Worm (Caenorhabditis elegans) whole organism, young adult: ENCODE results near the gene mrps-24.

ENCODE experiments used
- C06A6.2 ChIP-seq: fragments of 200-800 bp; sonication (Bioruptor generic); conservative IDR thresholded peaks from 2 replicates; pipeline ENCODE4 v1.3.6; 2022; ENCODE audit warnings: missing genetic modification characterization, missing compliant biosample characterization
- D2030.7 ChIP-seq: fragments of 200-800 bp; sonication (Bioruptor generic); IDR thresholded peaks from 2 replicates; pipeline ENCODE4 v1.3.6; 2022; ENCODE audit warnings: missing genetic modification reagents, missing genetic modification characterization, missing compliant biosample characterization
- F23B12.7 ChIP-seq: sonication (generic microtip); optimal IDR thresholded peaks from 2 replicates; lab custom pipeline; 2017; ENCODE audit warnings: missing genetic modification characterization, mild to moderate bottlenecking, missing compliant biosample characterization, antibody characterized with exemption, moderate library complexity; ENCODE audit not compliant: insufficient read depth
- F55B11.4 ChIP-seq: sonication (generic microtip); optimal IDR thresholded peaks from 2 replicates; lab custom pipeline; 2016; ENCODE audit warnings: missing compliant biosample characterization, missing genetic modification characterization, borderline replicate concordance; ENCODE audit not compliant: insufficient read depth
- Y53F4B.3 ChIP-seq: fragments of 200-800 bp; sonication (Bioruptor generic); IDR thresholded peaks from 2 replicates; pipeline ENCODE4 v1.3.6; 2022; ENCODE audit warnings: missing genetic modification reagents, missing genetic modification characterization, missing compliant biosample characterization
- Y53G8AR.9 ChIP-seq: fragments of 200-800 bp; sonication (Bioruptor generic); conservative IDR thresholded peaks from 2 replicates; pipeline ENCODE4 v1.3.6; 2022; ENCODE audit warnings: missing genetic modification reagents, missing genetic modification characterization, missing compliant biosample characterization
- ZK185.1 ChIP-seq: sonication (generic microtip); optimal IDR thresholded peaks from 2 replicates; lab custom pipeline; 2016; ENCODE audit warnings: mild to moderate bottlenecking, missing genetic modification characterization, missing compliant biosample characterization; ENCODE audit not compliant: poor library complexity, severe bottlenecking
- aptf-2 ChIP-seq: fragments of 200-800 bp; sonication (Bioruptor generic); conservative IDR thresholded peaks from 2 replicates; pipeline ENCODE4 v1.3.6; 2022; ENCODE audit warnings: missing genetic modification reagents, missing genetic modification characterization, missing compliant biosample characterization
- atf-7 ChIP-seq: sonication (generic microtip); optimal IDR thresholded peaks from 2 replicates; lab custom pipeline; 2017; ENCODE audit warnings: mild to moderate bottlenecking, missing genetic modification characterization, missing compliant biosample characterization
- athp-1 ChIP-seq: sonication (generic microtip); optimal IDR thresholded peaks from 2 replicates; lab custom pipeline; 2017; ENCODE audit warnings: mild to moderate bottlenecking, missing genetic modification characterization, missing compliant biosample characterization
- bed-1 ChIP-seq: fragments of 200-800 bp; sonication (Bioruptor generic); IDR thresholded peaks from 2 replicates; pipeline ENCODE4 v1.3.6; 2022; ENCODE audit warnings: missing genetic modification reagents, missing genetic modification characterization, missing compliant biosample characterization
- ccch-3 ChIP-seq: fragments of 200-800 bp; sonication (Bioruptor generic); optimal IDR thresholded peaks from 2 replicates; lab custom pipeline; 2018; ENCODE audit warnings: mild to moderate bottlenecking, missing genetic modification characterization, missing compliant biosample characterization
- cebp-2 ChIP-seq: fragments of 200-800 bp; sonication (Bioruptor generic); IDR thresholded peaks from 2 replicates; pipeline ENCODE4 v1.3.6; 2022; ENCODE audit warnings: missing genetic modification characterization, missing compliant biosample characterization
- ceh-100 ChIP-seq: fragments of 200-800 bp; sonication (Bioruptor generic); IDR thresholded peaks from 2 replicates; pipeline ENCODE4 v1.3.6; 2022; ENCODE audit warnings: missing genetic modification reagents, missing genetic modification characterization, missing compliant biosample characterization
- ceh-40 ChIP-seq: fragments of 200-800 bp; sonication (Bioruptor generic); IDR thresholded peaks from 2 replicates; pipeline ENCODE4 v1.3.6; 2022; ENCODE audit warnings: missing genetic modification characterization, missing compliant biosample characterization
- ceh-58 ChIP-seq: fragments of 200-800 bp; sonication (Bioruptor generic); IDR thresholded peaks from 2 replicates; pipeline ENCODE4 v1.3.6; 2022; ENCODE audit warnings: missing genetic modification characterization, missing compliant biosample characterization
- ceh-91 ChIP-seq: fragments of 200-800 bp; sonication (Bioruptor generic); IDR thresholded peaks from 2 replicates; pipeline ENCODE4 v1.3.6; 2022; ENCODE audit warnings: missing genetic modification reagents, missing genetic modification characterization, missing compliant biosample characterization
- chd-7 ChIP-seq: sonication (generic microtip); optimal IDR thresholded peaks from 2 replicates; lab custom pipeline; 2016; ENCODE audit warnings: mild to moderate bottlenecking, missing genetic modification characterization, moderate library complexity, missing compliant biosample characterization
- die-1 ChIP-seq: sonication (generic microtip); optimal IDR thresholded peaks from 2 replicates; lab custom pipeline; 2016; ENCODE audit warnings: missing genotype, mild to moderate bottlenecking, missing genetic modification characterization, missing compliant biosample characterization
- ekl-4 ChIP-seq: fragments of 200-800 bp; sonication (Bioruptor generic); IDR thresholded peaks from 2 replicates; pipeline ENCODE4 v1.3.6; 2022; ENCODE audit warnings: missing genetic modification reagents, missing genetic modification characterization, missing compliant biosample characterization
- fkh-3 ChIP-seq: sonication (generic microtip); optimal IDR thresholded peaks from 2 replicates; lab custom pipeline; 2016; ENCODE audit warnings: mild to moderate bottlenecking, missing genetic modification characterization, missing compliant biosample characterization
- gei-17 ChIP-seq: fragments of 200-800 bp; sonication (Bioruptor generic); optimal IDR thresholded peaks from 2 replicates; lab custom pipeline; 2018; ENCODE audit warnings: mild to moderate bottlenecking, missing genetic modification characterization, missing compliant biosample characterization
- lin-54 ChIP-seq: fragments of 200-800 bp; sonication (Bioruptor generic); optimal IDR thresholded peaks from 2 replicates; lab custom pipeline; 2018; ENCODE audit warnings: mild to moderate bottlenecking, missing genetic modification characterization, missing compliant biosample characterization
- lsl-1 ChIP-seq: fragments of 200-800 bp; sonication (Bioruptor generic); optimal IDR thresholded peaks from 2 replicates; lab custom pipeline; 2018; ENCODE audit warnings: mild to moderate bottlenecking, missing genetic modification characterization, moderate library complexity, missing compliant biosample characterization
- madf-6 ChIP-seq: fragments of 200-800 bp; sonication (Bioruptor generic); IDR thresholded peaks from 2 replicates; pipeline ENCODE4 v1.3.6; 2022; ENCODE audit warnings: missing genetic modification reagents, missing genetic modification characterization, missing compliant biosample characterization
- mcd-1 ChIP-seq: fragments of 200-800 bp; sonication (Bioruptor generic); IDR thresholded peaks from 2 replicates; pipeline ENCODE4 v1.3.6; 2022; ENCODE audit warnings: missing genetic modification reagents, missing genetic modification characterization, missing compliant biosample characterization
- mel-28 ChIP-seq: sonication (generic microtip); optimal IDR thresholded peaks from 2 replicates; lab custom pipeline; 2016; ENCODE audit warnings: borderline replicate concordance, mild to moderate bottlenecking, missing genetic modification characterization, missing compliant biosample characterization
- mxl-1 ChIP-seq: sonication (generic microtip); optimal IDR thresholded peaks from 2 replicates; lab custom pipeline; 2016; ENCODE audit warnings: missing genetic modification characterization, missing compliant biosample characterization
- nhr-120 ChIP-seq: fragments of 200-800 bp; sonication (Bioruptor generic); IDR thresholded peaks from 2 replicates; pipeline ENCODE4 v1.3.6; 2022; ENCODE audit warnings: missing genetic modification characterization, missing compliant biosample characterization
- nhr-27 ChIP-seq: fragments of 200-800 bp; sonication (Bioruptor generic); optimal IDR thresholded peaks from 2 replicates; lab custom pipeline; 2018; ENCODE audit warnings: mild to moderate bottlenecking, missing genetic modification characterization, moderate library complexity, missing compliant biosample characterization
- pbrm-1 ChIP-seq: fragments of 200-800 bp; sonication (Bioruptor generic); IDR thresholded peaks from 2 replicates; pipeline ENCODE4 v1.3.6; 2022; ENCODE audit warnings: missing genetic modification reagents, missing genetic modification characterization, missing compliant biosample characterization
- sdz-38 ChIP-seq: sonication (generic microtip); optimal IDR thresholded peaks from 2 replicates; lab custom pipeline; 2016; ENCODE audit warnings: missing genotype, missing genetic modification characterization, missing compliant biosample characterization
- snpc-1.3 ChIP-seq: sonication (generic microtip); optimal IDR thresholded peaks from 2 replicates; lab custom pipeline; 2017; ENCODE audit warnings: missing genetic modification characterization, mild to moderate bottlenecking, missing compliant biosample characterization, antibody characterized with exemption, moderate library complexity, missing genotype, missing genetic modification reagents; ENCODE audit not compliant: insufficient read depth
- snpc-4 ChIP-seq, 5 experiments: fragments of 150-350 bp in 1 of 5; sonication (generic microtip) in 4 of 5; optimal IDR thresholded peaks; 2 replicates each; lab custom pipeline; 2014 to 2018; ENCODE audit warnings: missing genetic modification characterization in 5 of 5, missing biosample characterization in 3 of 5, antibody characterized with exemption in 2 of 5, mild to moderate bottlenecking in 2 of 5, missing compliant biosample characterization in 2 of 5, missing genotype in 2 of 5, moderate library complexity in 2 of 5, missing genetic modification reagents in 1 of 5
- tlf-1 ChIP-seq: fragments of 200-800 bp; sonication (Bioruptor generic); optimal IDR thresholded peaks from 2 replicates; lab custom pipeline; 2018; ENCODE audit warnings: mild to moderate bottlenecking, missing genetic modification characterization, missing compliant biosample characterization
- xnd-1 ChIP-seq: sonication (generic microtip); optimal IDR thresholded peaks from 2 replicates; lab custom pipeline; 2016; ENCODE audit warnings: missing genotype, missing genetic modification reagents, missing genetic modification characterization, missing compliant biosample characterization
- ztf-26 ChIP-seq: sonication (generic microtip); optimal IDR thresholded peaks from 2 replicates; lab custom pipeline; 2017; ENCODE audit warnings: missing genetic modification characterization, missing compliant biosample characterization
- ztf-28 ChIP-seq: fragments of 200-800 bp; sonication (Bioruptor generic); IDR thresholded peaks from 2 replicates; pipeline ENCODE4 v1.3.6; 2022; ENCODE audit warnings: missing genetic modification reagents, missing genetic modification characterization, missing compliant biosample characterization

The mrps-24 gene

DNA sequence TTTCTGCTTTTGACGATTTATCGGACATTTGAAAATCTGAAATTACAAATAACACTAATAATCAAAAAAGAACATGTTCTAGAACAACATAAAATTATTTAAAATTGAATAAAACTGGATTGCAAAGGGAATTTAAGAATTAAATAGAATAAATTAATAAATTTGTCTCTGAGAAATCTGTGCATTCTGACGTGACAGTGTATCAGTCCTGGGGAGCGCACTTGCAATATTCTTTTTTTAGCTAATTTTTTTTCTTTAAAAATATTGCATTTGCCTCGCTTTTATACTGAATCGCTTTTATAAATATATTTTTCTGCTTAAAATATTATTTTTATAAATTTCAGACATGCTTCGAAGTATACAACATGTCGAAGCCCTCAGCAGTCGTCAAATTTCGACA is at the start of gene mrps-24, which contains the start of the genes mrpl-1 and emc-6 (continued):
- TF ChIP-seq gei-17 (GFP tag; lab: Kevin White, UChicago): no peak
- no peak for TF ChIP-seq ceh-40 (GFP tag; lab: Robert Waterston, UW)
- peak; percentile 25 for TF ChIP-seq ZK185.1
- TF ChIP-seq D2030.7 (GFP tag; lab: Robert Waterston, UW): 0 out of 2 replicates have a peak, but pooled peaks have one; percentile 7
- no peak for TF ChIP-seq fkh-3
- TF ChIP-seq snpc-4 (GFP tag; optimal IDR thresholded peaks at IDR 0.05; lab: Kevin White, UChicago): peak; percentile 56
- TF ChIP-seq snpc-4 (tag; optimal IDR thresholded peaks at IDR 0.05; lab: Kevin White, UChicago): peak in 3 of 4 experiments; percentile 30 to 64 (median 48)
- TF ChIP-seq die-1: no peak
- no peak for TF ChIP-seq xnd-1
- no peak for TF ChIP-seq sdz-38 (tag; lab: Kevin White, UChicago)
- TF ChIP-seq snpc-1.3 (tag; lab: Kevin White, UChicago): peak; percentile 72
- no peak for TF ChIP-seq nhr-27 (tag; lab: Kevin White, UChicago)
- no peak for TF ChIP-seq nhr-120 (GFP tag; lab: Robert Waterston, UW)
- no peak for TF ChIP-seq ceh-91
- TF ChIP-seq F23B12.7 (tag; lab: Kevin White, UChicago): peak; percentile 74
- peak; percentile 24 for TF ChIP-seq lin-54 (GFP tag; lab: Kevin White, UChicago)
- peak; percentile 92 for TF ChIP-seq mcd-1

DNA sequence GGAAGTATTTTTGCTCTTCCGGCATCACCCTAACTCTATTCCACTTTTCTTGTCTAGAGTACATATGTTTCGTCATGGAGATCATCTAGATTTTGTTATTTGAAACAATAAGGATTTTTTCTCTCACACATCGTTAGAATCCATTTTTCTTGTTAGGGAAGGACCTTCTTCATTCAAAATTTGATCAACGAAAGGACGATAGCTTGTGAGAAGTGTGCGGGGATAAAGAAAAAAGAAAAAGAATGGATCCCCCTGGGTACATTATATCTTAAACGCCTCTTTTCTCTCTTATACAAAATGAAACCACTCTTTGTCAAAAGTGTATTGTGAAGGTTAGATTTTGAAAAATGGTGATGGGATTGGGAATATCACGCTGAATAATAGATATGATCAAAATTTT is 48.3 kb upstream of the mrps-24 start:
- TF ChIP-seq aptf-2 (GFP tag; lab: Robert Waterston, UW): no peak
- no peak for TF ChIP-seq mel-28 (tag; lab: Kevin White, UChicago)
- no peak for TF ChIP-seq fkh-3
- no peak for TF ChIP-seq tlf-1
- no peak for TF ChIP-seq ceh-58 (GFP tag; lab: Robert Waterston, UW)
- no peak for TF ChIP-seq Y53G8AR.9
- no peak for TF ChIP-seq ztf-28 (GFP tag; lab: Robert Waterston, UW)
- no peak for TF ChIP-seq ceh-91
- no peak for TF ChIP-seq madf-6
- TF ChIP-seq F55B11.4 (tag; lab: Kevin White, UChicago): no peak
- TF ChIP-seq ztf-26: no peak
- TF ChIP-seq mxl-1: no peak
- no peak for TF ChIP-seq ccch-3
- no peak for TF ChIP-seq C06A6.2
- TF ChIP-seq ekl-4 (GFP tag; lab: Robert Waterston, UW): no peak
- no peak for TF ChIP-seq cebp-2 (GFP tag; lab: Robert Waterston, UW)
- TF ChIP-seq ceh-100 (GFP tag; lab: Robert Waterston, UW): no peak
- no peak for TF ChIP-seq mcd-1
- TF ChIP-seq chd-7: no peak

DNA sequence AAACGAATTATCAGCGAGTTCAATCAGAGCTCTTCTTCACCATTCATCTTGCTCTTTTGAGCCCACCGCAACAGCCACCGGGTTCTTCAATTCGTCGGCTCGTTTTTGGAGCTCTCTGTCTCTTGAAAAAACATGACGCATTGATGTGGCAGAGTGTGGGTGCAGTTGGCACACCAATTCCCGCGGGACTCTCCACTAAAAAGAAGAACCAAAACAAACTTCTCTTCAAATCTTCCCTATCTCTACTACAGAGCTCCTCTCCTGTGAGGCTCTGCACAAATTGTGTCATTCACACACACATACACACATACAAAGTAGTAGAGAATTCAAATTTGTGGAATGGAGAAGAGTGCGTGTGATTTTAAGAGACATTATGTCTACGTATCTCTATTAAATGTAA is 46.8 kb upstream of the mrps-24 start:
- no peak for TF ChIP-seq athp-1
- no peak for TF ChIP-seq bed-1 (GFP tag; lab: Robert Waterston, UW)
- TF ChIP-seq pbrm-1 (GFP tag; lab: Robert Waterston, UW): no peak
- no peak for TF ChIP-seq lsl-1
- no peak for TF ChIP-seq atf-7 (tag; lab: Kevin White, UChicago)
- TF ChIP-seq Y53F4B.3 (GFP tag; lab: Robert Waterston, UW): no peak
